Fruit fly (Drosophila melanogaster): Measurements from ENCODE around the gene Noc1.

Gene Noc1

DNA sequence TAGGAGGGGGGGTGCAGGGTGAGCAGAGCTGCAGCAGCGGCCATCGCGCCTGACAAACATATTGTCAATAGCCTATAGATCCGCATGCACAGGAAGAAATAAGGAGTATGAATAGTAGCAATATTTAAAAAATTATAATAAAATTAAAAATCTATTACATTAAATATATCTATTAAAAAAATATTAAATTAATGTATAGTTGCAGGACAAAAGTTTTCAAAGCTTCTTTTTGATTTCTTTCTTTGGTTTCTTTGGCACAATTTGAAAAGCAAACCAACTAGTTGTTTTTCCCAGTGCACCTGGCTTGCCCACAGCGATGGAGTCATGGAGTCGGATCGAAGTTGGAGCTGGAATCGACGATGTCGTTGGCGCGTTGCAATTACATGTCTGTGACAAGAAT is 42.8 kb upstream of the Noc1 start (continued):
- TF ChIP-seq tap (tag; optimal IDR thresholded peaks at IDR 0.05): no peak
- no peak for TF ChIP-seq CG13894 (tag; optimal IDR thresholded peaks at IDR 0.05)
- TF ChIP-seq CG5245 (GFP tag; optimal IDR thresholded peaks at IDR 0.05): no peak
- no peak for TF ChIP-seq lmd (GFP tag; IDR thresholded peaks at IDR 0.05)
- no peak for TF ChIP-seq pros (GFP tag; optimal IDR thresholded peaks at IDR 0.05)
- no peak for TF ChIP-seq otp (GFP tag; IDR thresholded peaks at IDR 0.05)
- peak; percentile 17 for TF ChIP-seq CG11504 (tag; optimal IDR thresholded peaks at IDR 0.05)
- no peak for TF ChIP-seq toy (GFP tag; IDR thresholded peaks at IDR 0.05)
- no peak for TF ChIP-seq NK7.1 (GFP tag; optimal IDR thresholded peaks at IDR 0.05)
- TF ChIP-seq CG14667 (GFP tag; IDR thresholded peaks at IDR 0.05): no peak
- no peak for TF ChIP-seq CG10654 (GFP tag; optimal IDR thresholded peaks at IDR 0.05)
- no peak for TF ChIP-seq CG6683 (GFP tag; optimal IDR thresholded peaks at IDR 0.05)
- TF ChIP-seq sug (tag; optimal IDR thresholded peaks at IDR 0.05): no peak
- TF ChIP-seq CG17829 (tag; optimal IDR thresholded peaks at IDR 0.05): peak; percentile 33
- no peak for TF ChIP-seq CoRest (tag; optimal IDR thresholded peaks at IDR 0.05)
- no peak for TF ChIP-seq Tbp (GFP tag; optimal IDR thresholded peaks at IDR 0.05)
- TF ChIP-seq sisA (GFP tag; IDR thresholded peaks at IDR 0.05): no peak
- no peak for TF ChIP-seq BEAF-32 (GFP tag; optimal IDR thresholded peaks at IDR 0.05)
- no peak for TF ChIP-seq ken (GFP tag; IDR thresholded peaks at IDR 0.05)
- no peak for TF ChIP-seq CG8478 (optimal IDR thresholded peaks at IDR 0.05)
- no peak for TF ChIP-seq fru (optimal IDR thresholded peaks at IDR 0.05)
- no peak for TF ChIP-seq mld (GFP tag; IDR thresholded peaks at IDR 0.05; ENCODE audit: partially characterized antibody)
- no peak for TF ChIP-seq CG1792 (GFP tag; optimal IDR thresholded peaks at IDR 0.05)
- TF ChIP-seq D19B (GFP tag; optimal IDR thresholded peaks at IDR 0.05): no peak
- no peak for TF ChIP-seq CG42726 (GFP tag; IDR thresholded peaks at IDR 0.05; ENCODE audit: partially characterized antibody)
- no peak for TF ChIP-seq Sry-β (GFP tag; optimal IDR thresholded peaks at IDR 0.05)
- peak; percentile 43 for TF ChIP-seq sens (GFP tag)
- TF ChIP-seq CG4404 (GFP tag; IDR thresholded peaks at IDR 0.05): peak; percentile 15; the same call in 1 of the 2 replicates
- no peak for TF ChIP-seq CG3065 (GFP tag; optimal IDR thresholded peaks at IDR 0.05)
- TF ChIP-seq CG18619 (GFP tag; optimal IDR thresholded peaks at IDR 0.05): no peak
- no peak for TF ChIP-seq Mad (GFP tag; optimal IDR thresholded peaks at IDR 0.05)
- TF ChIP-seq CG3847 (GFP tag; IDR thresholded peaks at IDR 0.05): no peak
- TF ChIP-seq CG32767 (GFP tag; IDR thresholded peaks at IDR 0.05): no peak
- no peak for TF ChIP-seq Ravus (GFP tag; IDR thresholded peaks at IDR 0.05)
- no peak for TF ChIP-seq CG1024 (GFP tag; IDR thresholded peaks at IDR 0.05)
- TF ChIP-seq Doc2 (GFP tag; IDR thresholded peaks at IDR 0.05): no peak
- TF ChIP-seq Atf-2 (GFP tag; optimal IDR thresholded peaks at IDR 0.05): no peak
- TF ChIP-seq CG34224 (GFP tag; IDR thresholded peaks at IDR 0.05; ENCODE audit: partially characterized antibody): no peak
- TF ChIP-seq CG14965 (GFP tag; optimal IDR thresholded peaks at IDR 0.05; ENCODE audit: borderline replicate concordance): no peak
- peak; percentile 46 for TF ChIP-seq zf30C (GFP tag; optimal IDR thresholded peaks at IDR 0.05)
- no peak for TF ChIP-seq nom (GFP tag; optimal IDR thresholded peaks at IDR 0.05)
- TF ChIP-seq amos (GFP tag; IDR thresholded peaks at IDR 0.05; ENCODE audit: partially characterized antibody): no peak
- no peak for TF ChIP-seq hbn (GFP tag; IDR thresholded peaks at IDR 0.05; ENCODE audit: partially characterized antibody)
- no peak for TF ChIP-seq sd (tag; optimal IDR thresholded peaks at IDR 0.05)
- no peak for TF ChIP-seq CG3407 (GFP tag; optimal IDR thresholded peaks at IDR 0.05)
- TF ChIP-seq HLH4C (GFP tag; IDR thresholded peaks at IDR 0.05; ENCODE audit: partially characterized antibody): no peak
- TF ChIP-seq Xrp1 (GFP tag; IDR thresholded peaks at IDR 0.05): peak; percentile 47; the same call in 1 of the 2 replicates
- no peak for TF ChIP-seq CG4328 (GFP tag; optimal IDR thresholded peaks at IDR 0.05)
- TF ChIP-seq CG7987 (GFP tag; optimal IDR thresholded peaks at IDR 0.05): no peak
- no peak for TF ChIP-seq gcm (GFP tag; optimal IDR thresholded peaks at IDR 0.05)
- no peak for TF ChIP-seq wek (GFP tag; optimal IDR thresholded peaks at IDR 0.05)
- TF ChIP-seq CG13424 (tag; optimal IDR thresholded peaks at IDR 0.05): no peak
